Worm (Caenorhabditis elegans): ENCODE data around the gene C09B8.8.

The C09B8.8 gene

ce11 chrX:5984581-5985039 is 30.7 kb upstream of the C09B8.8 start, which contains the start of gene klp-13 (continued):
- TF ChIP-seq nhr-42 (GFP tag; IDR thresholded peaks at IDR 0.05) (peak; percentile 46; the same call in 1 of the 2 replicates), egl-27 (tag; optimal IDR thresholded peaks at IDR 0.05) (no peak), dve-1 (tag; optimal IDR thresholded peaks at IDR 0.05; ENCODE audit: insufficient read depth) (peak; percentile 88), ctbp-1 (GFP tag; IDR thresholded peaks at IDR 0.05) (peak; percentile 75), dmd-8 (GFP tag; IDR thresholded peaks at IDR 0.05) (no peak), rbr-2 (tag; optimal IDR thresholded peaks at IDR 0.05) (peak; percentile 85), pqm-1 (tag; optimal IDR thresholded peaks at IDR 0.05) (peak; percentile 21), nhr-102 (tag; optimal IDR thresholded peaks at IDR 0.05) (no peak), nhr-11 (tag; optimal IDR thresholded peaks at IDR 0.05) (peak; percentile 90), T26A8.4 (GFP tag; IDR thresholded peaks at IDR 0.05) (peak; percentile 56; the same call in 1 of the 2 replicates), mdl-1 (tag; optimal IDR thresholded peaks at IDR 0.05) (peak; percentile 12 to 92), daf-16 (GFP tag; optimal IDR thresholded peaks at IDR 0.05) (no peak), daf-16 (tag; optimal IDR thresholded peaks at IDR 0.05) (peak; percentile 85), set-16 (GFP tag; IDR thresholded peaks at IDR 0.05) (peak; percentile 86), nhr-77 (tag; optimal IDR thresholded peaks at IDR 0.05) (peak; percentile 58), ztf-7 (tag; optimal IDR thresholded peaks at IDR 0.05) (peak; percentile 44), lin-1 (GFP tag; IDR thresholded peaks at IDR 0.05) (0 out of 2 replicates have a peak, but pooled peaks have one; percentile 27), zfp-2 (tag; optimal IDR thresholded peaks at IDR 0.05) (peak; percentile 60), mxl-3 (GFP tag; optimal IDR thresholded peaks at IDR 0.05) (peak; percentile 97)

- TF ChIP-seq hlh-11 (tag; optimal IDR thresholded peaks at IDR 0.05) (peak; percentile 6), unc-39 (tag; optimal IDR thresholded peaks at IDR 0.05) (no peak), pqm-1 (tag; optimal IDR thresholded peaks at IDR 0.05) (peak; percentile 32), nhr-28 (tag; optimal IDR thresholded peaks at IDR 0.05) (peak; percentile 20)
Measured at ce11 chrX:5985720-5986119, 29.6 kb upstream of the C09B8.8 start.

- TF ChIP-seq ztf-11 (tag; optimal IDR thresholded peaks at IDR 0.05) = no peak
- TF ChIP-seq ZK546.5 (tag; optimal IDR thresholded peaks at IDR 0.05) = no peak
Measured at ce11 chrX:5987910-5988309, 27.4 kb upstream of the C09B8.8 start.

ce11 chrX:5992770-5993169 is 22.5 kb upstream of the C09B8.8 start, which contains the start of gene F22F4.5:
Gene F22F4.5, minus strand, starts transcription at chrX:5992870.
- no peak for TF ChIP-seq aly-2 (tag; optimal IDR thresholded peaks at IDR 0.05)

- no peak for TF ChIP-seq nhr-48 (tag; optimal IDR thresholded peaks at IDR 0.05)
- TF ChIP-seq pqm-1 (tag; optimal IDR thresholded peaks at IDR 0.05) = no peak
- TF ChIP-seq hlh-30 (tag; optimal IDR thresholded peaks at IDR 0.05; ENCODE audit: insufficient read depth) = no peak
- TF ChIP-seq egl-27 (tag; optimal IDR thresholded peaks at IDR 0.05) = no peak
- no peak for TF ChIP-seq D1046.2 (GFP tag; IDR thresholded peaks at IDR 0.05)
- TF ChIP-seq vab-7 (GFP tag; IDR thresholded peaks at IDR 0.05) = no peak
- TF ChIP-seq Y75B8A.6 (GFP tag; IDR thresholded peaks at IDR 0.05) = no peak
- TF ChIP-seq ceh-62 (tag; optimal IDR thresholded peaks at IDR 0.05) = no peak
- TF ChIP-seq lin-15B (tag; optimal IDR thresholded peaks at IDR 0.05) = no peak
- TF ChIP-seq dmd-9 (GFP tag; IDR thresholded peaks at IDR 0.05) = no peak
- TF ChIP-seq F26F4.8 (GFP tag; conservative IDR thresholded peaks at IDR 0.05) = no peak
- no peak for TF ChIP-seq pha-4 (GFP tag; IDR thresholded peaks at IDR 0.05)
- TF ChIP-seq pha-4 (tag; optimal IDR thresholded peaks at IDR 0.05) = no peak
- no peak for TF ChIP-seq nhr-77 (tag; optimal IDR thresholded peaks at IDR 0.05)
- TF ChIP-seq F49E8.2 (tag; optimal IDR thresholded peaks at IDR 0.05; ENCODE audit: borderline replicate concordance) = no peak
- TF ChIP-seq attf-4 (tag; optimal IDR thresholded peaks at IDR 0.05) = no peak
- no peak for TF ChIP-seq madf-9 (GFP tag; conservative IDR thresholded peaks at IDR 0.05)
- no peak for TF ChIP-seq ceh-82 (tag; optimal IDR thresholded peaks at IDR 0.05)
- TF ChIP-seq sdz-12 (GFP tag; optimal IDR thresholded peaks at IDR 0.05) = no peak
Measured at ce11 chrX:5994004-5994403, 21.3 kb upstream of the C09B8.8 start.

Measured in whole organism, L4 larva.